Worm (Caenorhabditis elegans) whole organism, late embryonic: ENCODE data around the gene nhr-122.

Experiments
- K02D7.2 ChIP-seq: sonication (generic microtip); optimal IDR thresholded peaks from 2 replicates; lab custom pipeline; 2017; ENCODE audit warnings: mild to moderate bottlenecking, missing genetic modification characterization, missing compliant biosample characterization
- ama-1 ChIP-seq: fragments of 150-350 bp; optimal IDR thresholded peaks from 2 replicates; lab custom pipeline; 2014
- ceh-18 ChIP-seq: sonication (generic microtip); optimal IDR thresholded peaks from 2 replicates; lab custom pipeline; 2016; ENCODE audit warnings: missing genetic modification characterization, missing compliant biosample characterization
- ceh-22 ChIP-seq: sonication (generic microtip); optimal IDR thresholded peaks from 2 replicates; lab custom pipeline; 2017; ENCODE audit warnings: missing biosample characterization, missing genetic modification characterization
- ceh-45 ChIP-seq: fragments of 200-800 bp; sonication (Bioruptor generic); IDR thresholded peaks from 2 replicates; pipeline ENCODE4 v1.3.6; 2022; ENCODE audit warnings: missing genetic modification reagents, missing genetic modification characterization, missing compliant biosample characterization
- ceh-6 ChIP-seq: fragments of 200-800 bp; sonication (Bioruptor generic); optimal IDR thresholded peaks from 2 replicates; lab custom pipeline; 2018; ENCODE audit warnings: mild to moderate bottlenecking, missing genetic modification characterization, missing compliant biosample characterization
- eyg-1 ChIP-seq: sonication (generic microtip); optimal IDR thresholded peaks from 2 replicates; lab custom pipeline; 2016; ENCODE audit warnings: missing genotype, missing genetic modification characterization, missing compliant biosample characterization
- hlh-13 ChIP-seq: fragments of 200-800 bp; sonication (Bioruptor generic); optimal IDR thresholded peaks from 2 replicates; lab custom pipeline; 2018; ENCODE audit warnings: mild to moderate bottlenecking, missing genetic modification characterization, missing compliant biosample characterization
- hlh-6 ChIP-seq: sonication (generic microtip); optimal IDR thresholded peaks from 2 replicates; lab custom pipeline; 2016; ENCODE audit warnings: missing genotype, missing genetic modification characterization, missing compliant biosample characterization
- mec-3 ChIP-seq: sonication (generic microtip); optimal IDR thresholded peaks from 2 replicates; lab custom pipeline; 2016; ENCODE audit warnings: borderline replicate concordance, missing genetic modification characterization, missing compliant biosample characterization
- pqm-1 ChIP-seq: sonication (generic microtip); optimal IDR thresholded peaks from 2 replicates; lab custom pipeline; 2016; ENCODE audit warnings: missing genetic modification characterization, missing compliant biosample characterization
- unc-86 ChIP-seq: sonication (generic microtip); optimal IDR thresholded peaks from 2 replicates; lab custom pipeline; 2016; ENCODE audit warnings: missing genetic modification characterization, missing compliant biosample characterization

DNA sequence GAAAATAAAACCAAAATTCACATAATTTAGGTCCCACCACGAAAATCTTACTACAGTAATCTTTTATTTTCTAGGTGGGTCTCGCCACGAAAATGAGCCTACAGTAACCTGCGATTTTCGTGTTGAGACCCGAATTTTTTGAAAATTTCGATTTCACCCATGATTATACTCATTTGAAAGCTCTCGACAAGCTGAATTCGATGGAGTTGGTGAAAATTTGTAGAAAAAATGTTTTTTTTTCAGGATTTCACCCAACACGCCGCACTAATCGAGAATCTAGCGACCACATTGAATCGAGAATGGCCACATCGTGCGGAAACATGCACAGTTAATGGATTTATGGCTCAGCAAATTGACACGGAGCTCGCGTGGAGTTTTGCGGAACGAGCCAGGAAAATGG lies 49.2 kb downstream of the nhr-122 start:
- TF ChIP-seq hlh-6 (tag; lab: Kevin White, UChicago) (no peak), ceh-45 (no peak), pqm-1 (tag; lab: Kevin White, UChicago) (no peak), ceh-22 (tag; lab: Kevin White, UChicago) (no peak), mec-3 (tag; lab: Kevin White, UChicago) (no peak), K02D7.2 (tag; lab: Kevin White, UChicago) (no peak), unc-86 (tag; lab: Kevin White, UChicago) (no peak), hlh-13 (GFP tag; lab: Kevin White, UChicago) (no peak), ama-1 (no peak), ceh-6 (GFP tag; lab: Kevin White, UChicago) (no peak), eyg-1 (tag; lab: Kevin White, UChicago) (no peak), ceh-18 (tag; lab: Kevin White, UChicago) (no peak)
